Worm (Caenorhabditis elegans): ENCODE results near the gene clec-171.

DNA sequence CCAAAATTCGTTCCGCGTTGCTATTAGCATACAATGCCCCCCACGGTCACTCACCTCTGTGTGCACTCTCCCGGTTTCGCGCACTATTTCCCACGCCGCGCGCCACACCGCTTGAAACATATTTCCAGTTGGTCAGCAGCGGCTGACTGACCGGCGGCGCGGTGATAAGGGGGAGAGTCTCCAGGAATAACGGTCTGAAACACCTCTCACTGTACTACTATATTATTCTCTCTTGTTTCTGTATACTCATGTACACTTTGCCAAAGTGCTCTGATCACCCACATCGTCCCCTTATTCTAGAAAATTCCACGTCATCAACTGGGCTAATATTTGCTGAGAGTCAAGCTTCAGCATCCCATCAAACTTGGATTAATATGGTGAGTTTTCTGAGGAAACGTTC, 41.3 kb downstream of the clec-171 start, which contains the start of gene nhr-41:
- TF ChIP-seq ceh-22 (tag; optimal IDR thresholded peaks at IDR 0.05) (no peak), ceh-30 (tag; optimal IDR thresholded peaks at IDR 0.05) (no peak), nhr-11 (tag; optimal IDR thresholded peaks at IDR 0.05) (no peak), rnt-1 (tag; optimal IDR thresholded peaks at IDR 0.05) (no peak), pqm-1 (tag; optimal IDR thresholded peaks at IDR 0.05) (no peak), ahr-1 (tag; optimal IDR thresholded peaks at IDR 0.05) (no peak), ceh-24 (tag; optimal IDR thresholded peaks at IDR 0.05) (no peak), lim-6 (tag; optimal IDR thresholded peaks at IDR 0.05) (no peak), K09A11.1 (tag; optimal IDR thresholded peaks at IDR 0.05; ENCODE audit: insufficient read depth) (no peak), che-1 (tag; optimal IDR thresholded peaks at IDR 0.05) (no peak), pha-4 (tag; optimal IDR thresholded peaks at IDR 0.05) (no peak)

Data from whole organism, late embryonic.